Worm (Caenorhabditis elegans) whole organism, late embryonic: Measurements from ENCODE around the gene chil-6.

Experiments used
- ama-1 ChIP-seq: fragments of 150-350 bp; optimal IDR thresholded peaks from 2 replicates; lab custom pipeline; 2014
- ceh-24 ChIP-seq: sonication (generic microtip); optimal IDR thresholded peaks from 2 replicates; lab custom pipeline; 2016; ENCODE audit warnings: mild to moderate bottlenecking, missing genetic modification characterization, missing compliant biosample characterization
- ceh-45 ChIP-seq: fragments of 200-800 bp; sonication (Bioruptor generic); IDR thresholded peaks from 2 replicates; pipeline ENCODE4 v1.3.6; 2022; ENCODE audit warnings: missing genetic modification reagents, missing genetic modification characterization, missing compliant biosample characterization
- ets-4 ChIP-seq: sonication (generic microtip); optimal IDR thresholded peaks from 2 replicates; lab custom pipeline; 2016; ENCODE audit warnings: missing genetic modification characterization, missing compliant biosample characterization
- hlh-15 ChIP-seq: sonication (generic microtip); optimal IDR thresholded peaks from 2 replicates; lab custom pipeline; 2016; ENCODE audit warnings: missing genetic modification characterization, missing compliant biosample characterization
- nhr-11 ChIP-seq: fragments of 150-350 bp; optimal IDR thresholded peaks from 2 replicates; lab custom pipeline; 2014; ENCODE audit warnings: missing biosample characterization, missing genetic modification characterization
- odd-2 ChIP-seq: sonication (generic microtip); optimal IDR thresholded peaks from 2 replicates; lab custom pipeline; 2017; ENCODE audit warnings: antibody characterized with exemption, mild to moderate bottlenecking, missing genetic modification characterization, missing compliant biosample characterization
- pqm-1 ChIP-seq: sonication (generic microtip); optimal IDR thresholded peaks from 2 replicates; lab custom pipeline; 2016; ENCODE audit warnings: missing genetic modification characterization, missing compliant biosample characterization
- unc-42 ChIP-seq: sonication (generic microtip); optimal IDR thresholded peaks from 2 replicates; lab custom pipeline; 2016; ENCODE audit warnings: missing genotype, missing genetic modification characterization, missing compliant biosample characterization
- unc-86 ChIP-seq: sonication (generic microtip); optimal IDR thresholded peaks from 2 replicates; lab custom pipeline; 2016; ENCODE audit warnings: missing genetic modification characterization, missing compliant biosample characterization
- ztf-16 ChIP-seq: sonication (generic microtip); optimal IDR thresholded peaks from 2 replicates; lab custom pipeline; 2017; ENCODE audit warnings: missing genetic modification characterization, missing compliant biosample characterization

- TF ChIP-seq ama-1 (lab: Kevin White, UChicago): no peak
- no peak for TF ChIP-seq hlh-15
- TF ChIP-seq ztf-16 (tag; lab: Kevin White, UChicago): no peak
- TF ChIP-seq ets-4 (tag; lab: Kevin White, UChicago): no peak
- TF ChIP-seq odd-2: no peak
- TF ChIP-seq unc-42 (tag; lab: Kevin White, UChicago): no peak
- TF ChIP-seq ceh-45: no peak
- TF ChIP-seq unc-86 (tag; lab: Kevin White, UChicago): no peak
- no peak for TF ChIP-seq nhr-11 (tag; lab: Kevin White, UChicago)
- TF ChIP-seq pqm-1: no peak
- TF ChIP-seq ceh-24: no peak
These were observed 21.7 kb downstream of the chil-6 start for ce11 chrII:9835958-9836357.
